Fruit fly (Drosophila melanogaster) whole organism, embryonic: ENCODE measurements around the gene CG31493.
A peak's percentile ranks its signal among the peaks of the same experiment; 100 is the strongest.

ENCODE experiments used
- Ada2b ChIP-seq: fragments of 200-800 bp; sonication (Bioruptor generic); IDR thresholded peaks from 2 replicates; pipeline ENCODE4 v1.3.6; 2022; ENCODE audit warnings: missing biosample characterization, missing genetic modification characterization
- Atf6 ChIP-seq: fragments of 200-800 bp; sonication (Bioruptor generic); IDR thresholded peaks from 2 replicates; pipeline ENCODE4 v1.3.6; 2022; ENCODE audit warnings: missing biosample characterization, missing genetic modification characterization
- Bdp1 ChIP-seq: fragments of 200-800 bp; sonication (Bioruptor generic); optimal IDR thresholded peaks from 3 replicates; lab custom pipeline; 2016; ENCODE audit warnings: missing biosample characterization, missing genetic modification characterization
- CG10654 ChIP-seq: fragments of 200-800 bp; sonication (Bioruptor generic); optimal IDR thresholded peaks from 2 replicates; lab custom pipeline; 2016; ENCODE audit warnings: missing biosample characterization, missing genetic modification characterization
- CG12299 ChIP-seq: fragments of 200-800 bp; sonication (Bioruptor generic); optimal IDR thresholded peaks from 2 replicates; lab custom pipeline; 2018; ENCODE audit warnings: missing biosample characterization, mild to moderate bottlenecking, missing genetic modification characterization
- CG13296 ChIP-seq: fragments of 200-800 bp; sonication (Bioruptor generic); optimal IDR thresholded peaks from 3 replicates; lab custom pipeline; 2018; ENCODE audit warnings: missing biosample characterization, mild to moderate bottlenecking, missing genetic modification characterization
- CG3065 ChIP-seq: fragments of 200-800 bp; sonication (Bioruptor generic); optimal IDR thresholded peaks from 2 replicates; lab custom pipeline; 2016; ENCODE audit warnings: missing biosample characterization, missing genetic modification characterization
- CG5180 ChIP-seq: fragments of 200-800 bp; sonication (Bioruptor generic); optimal IDR thresholded peaks from 3 replicates; lab custom pipeline; 2017; ENCODE audit warnings: missing biosample characterization, missing genetic modification characterization, mild to moderate bottlenecking, moderate library complexity, missing genetic modification reagents
- CG6272 ChIP-seq: fragments of 200-800 bp; sonication (Bioruptor generic); IDR thresholded peaks from 2 replicates; pipeline ENCODE4 v1.3.6; 2022; ENCODE audit warnings: missing biosample characterization, missing genetic modification characterization
- CG6654 ChIP-seq: fragments of 200-800 bp; sonication (Bioruptor generic); optimal IDR thresholded peaks from 2 replicates; lab custom pipeline; 2017; ENCODE audit warnings: missing biosample characterization, mild to moderate bottlenecking, missing genetic modification characterization
- CG8359 ChIP-seq: fragments of 200-800 bp; sonication (Bioruptor generic); optimal IDR thresholded peaks from 2 replicates; lab custom pipeline; 2017; ENCODE audit warnings: missing biosample characterization, mild to moderate bottlenecking, missing genetic modification characterization, borderline replicate concordance
- Chrac-16 ChIP-seq: fragments of 200-800 bp; sonication (Bioruptor generic); optimal IDR thresholded peaks from 3 replicates; lab custom pipeline; 2016; ENCODE audit warnings: missing biosample characterization, missing genetic modification characterization
- Dad ChIP-seq: fragments of 200-800 bp; sonication (Bioruptor generic); optimal IDR thresholded peaks from 3 replicates; lab custom pipeline; 2016; ENCODE audit warnings: missing biosample characterization, missing genetic modification characterization
- Dfd ChIP-seq, 2 experiments: fragments of >200 bp; optimal IDR thresholded peaks; 2 replicates each; lab custom pipeline; 2017; ENCODE audit warnings: missing biosample characterization in 2 of 2, missing genetic modification characterization in 2 of 2
- Dref ChIP-seq: fragments of 200-800 bp; sonication (Bioruptor generic); IDR thresholded peaks from 2 replicates; pipeline ENCODE4 v1.3.6; 2022; ENCODE audit warnings: missing biosample characterization, missing genetic modification characterization
- Elba2 ChIP-seq: fragments of 200-800 bp; sonication (Bioruptor generic); optimal IDR thresholded peaks from 3 replicates; lab custom pipeline; 2016; ENCODE audit warnings: missing biosample characterization, missing genetic modification characterization
- H15 ChIP-seq: fragments of 200-800 bp; sonication (Bioruptor generic); IDR thresholded peaks from 3 replicates; pipeline ENCODE4 v1.3.6; 2022; ENCODE audit warnings: missing biosample characterization, missing genetic modification characterization
- HHEX ChIP-seq: fragments of 200-800 bp; sonication (Bioruptor generic); optimal IDR thresholded peaks from 3 replicates; lab custom pipeline; 2017; ENCODE audit warnings: missing biosample characterization, mild to moderate bottlenecking, missing genetic modification characterization, missing genetic modification reagents
- Med ChIP-seq: fragments of 200-800 bp; sonication (Bioruptor generic); peaks from one replicate; lab custom pipeline; 2016; ENCODE audit warnings: missing biosample characterization, missing genetic modification characterization, mild to moderate bottlenecking, inconsistent platforms, moderate library complexity
- Myb ChIP-seq: fragments of 200-800 bp; sonication (Bioruptor generic); optimal IDR thresholded peaks from 2 replicates; lab custom pipeline; 2016; ENCODE audit warnings: missing biosample characterization, missing genetic modification characterization
- Oaz ChIP-seq: fragments of 200-800 bp; sonication (Bioruptor generic); IDR thresholded peaks from 2 replicates; pipeline ENCODE4 v1.3.6; 2022; ENCODE audit warnings: missing biosample characterization, missing genetic modification characterization
- Scr ChIP-seq: fragments of 200-800 bp; sonication (Bioruptor generic); IDR thresholded peaks from 2 replicates; pipeline ENCODE4 v1.3.6; 2022; ENCODE audit warnings: missing biosample characterization, missing genetic modification characterization; ENCODE audit not compliant: partially characterized antibody
- Taf1 ChIP-seq: fragments of 200-800 bp; sonication (Bioruptor generic); IDR thresholded peaks from 2 replicates; pipeline ENCODE4 v1.3.6; 2022; ENCODE audit warnings: missing biosample characterization, missing genetic modification characterization
- Vsx1 ChIP-seq: fragments of 200-800 bp; sonication (Bioruptor generic); optimal IDR thresholded peaks from 2 replicates; lab custom pipeline; 2017; ENCODE audit warnings: missing biosample characterization, mild to moderate bottlenecking, missing genetic modification characterization, missing genetic modification reagents
- abd-A ChIP-seq: fragments of 200-800 bp; sonication (Bioruptor generic); optimal IDR thresholded peaks from 3 replicates; lab custom pipeline; 2019; ENCODE audit warnings: missing biosample characterization, mild to moderate bottlenecking, missing genetic modification characterization, moderate library complexity
- ash1 ChIP-seq: fragments of 200-800 bp; sonication (Bioruptor generic); optimal IDR thresholded peaks from 2 replicates; lab custom pipeline; 2018; ENCODE audit warnings: missing biosample characterization, mild to moderate bottlenecking, missing genetic modification characterization
- bcd ChIP-seq: fragments of 200-800 bp; sonication (Bioruptor generic); optimal IDR thresholded peaks from 2 replicates; lab custom pipeline; 2017; ENCODE audit warnings: missing biosample characterization, mild to moderate bottlenecking, missing genetic modification characterization
- bigmax ChIP-seq: fragments of 200-800 bp; sonication (Bioruptor generic); optimal IDR thresholded peaks from 2 replicates; lab custom pipeline; 2018; ENCODE audit warnings: missing biosample characterization, mild to moderate bottlenecking, missing genetic modification characterization
- cad ChIP-seq: fragments of >200 bp; optimal IDR thresholded peaks from 2 replicates; lab custom pipeline; 2017; ENCODE audit warnings: missing biosample characterization, missing genetic modification characterization
- crol ChIP-seq: fragments of 200-800 bp; sonication (Bioruptor generic); IDR thresholded peaks from 2 replicates; pipeline ENCODE4 v1.3.6; 2022; ENCODE audit warnings: missing biosample characterization, missing genetic modification characterization
- crp ChIP-seq, 2 experiments: fragments of 200-800 bp; sonication (Bioruptor generic); optimal IDR thresholded peaks; 2 replicates in 1 of 2; 3 replicates in 1 of 2; lab custom pipeline; 2017; ENCODE audit warnings: missing biosample characterization in 2 of 2, missing genetic modification characterization in 2 of 2, mild to moderate bottlenecking in 1 of 2, moderate library complexity in 1 of 2
- dm ChIP-seq: fragments of 200-800 bp; sonication (Bioruptor generic); optimal IDR thresholded peaks from 3 replicates; lab custom pipeline; 2016; ENCODE audit warnings: missing biosample characterization, missing genetic modification characterization
- exex ChIP-seq: fragments of 200-800 bp; sonication (Bioruptor generic); optimal IDR thresholded peaks from 4 replicates; lab custom pipeline; 2018; ENCODE audit warnings: missing biosample characterization, mild to moderate bottlenecking, missing genetic modification characterization, moderate library complexity
- ftz-f1 ChIP-seq: fragments of 200-800 bp; sonication (Bioruptor generic); optimal IDR thresholded peaks from 2 replicates; lab custom pipeline; 2016; ENCODE audit warnings: missing biosample characterization, missing genetic modification characterization
- gfzf ChIP-seq: fragments of 200-800 bp; sonication (Bioruptor generic); optimal IDR thresholded peaks from 2 replicates; lab custom pipeline; 2016; ENCODE audit warnings: missing biosample characterization, mild to moderate bottlenecking, missing genetic modification characterization, moderate library complexity
- grau ChIP-seq: fragments of 200-800 bp; optimal IDR thresholded peaks from 3 replicates; lab custom pipeline; 2019; ENCODE audit warnings: missing biosample characterization, mild to moderate bottlenecking, missing genetic modification characterization, moderate library complexity
- h ChIP-seq: fragments of >200 bp; optimal IDR thresholded peaks from 2 replicates; lab custom pipeline; 2017
- ham ChIP-seq: fragments of 200-800 bp; sonication (Bioruptor generic); IDR thresholded peaks from 2 replicates; pipeline ENCODE4 v1.3.6; 2022; ENCODE audit warnings: missing biosample characterization, missing genetic modification characterization
- hb ChIP-seq: fragments of 200-800 bp; sonication (Bioruptor generic); IDR thresholded peaks from 3 replicates; pipeline ENCODE4 v1.3.6; 2022; ENCODE audit warnings: missing biosample characterization, missing genetic modification characterization; ENCODE audit not compliant: partially characterized antibody
- ind ChIP-seq: fragments of 200-800 bp; sonication (Bioruptor generic); optimal IDR thresholded peaks from 3 replicates; lab custom pipeline; 2016; ENCODE audit warnings: missing biosample characterization, missing genetic modification characterization
- jumu ChIP-seq: fragments of 200-800 bp; sonication (Bioruptor generic); optimal IDR thresholded peaks from 3 replicates; lab custom pipeline; 2016; ENCODE audit warnings: missing biosample characterization, missing genetic modification characterization
- ken ChIP-seq: fragments of 200-800 bp; sonication (Bioruptor generic); IDR thresholded peaks from 3 replicates; pipeline ENCODE4 v1.3.6; 2022; ENCODE audit warnings: missing biosample characterization, missing genetic modification characterization
- kni ChIP-seq: fragments of 200-800 bp; sonication (Bioruptor generic); optimal IDR thresholded peaks from 3 replicates; lab custom pipeline; 2017; ENCODE audit warnings: mild to moderate bottlenecking, missing biosample characterization, missing genetic modification reagents, missing genetic modification characterization
- lov ChIP-seq, 2 experiments: fragments of 200-800 bp in 1 of 2; fragments of >200 bp in 1 of 2; sonication (Bioruptor generic) in 1 of 2; IDR thresholded peaks in 1 of 2; optimal IDR thresholded peaks in 1 of 2; 2 replicates in 1 of 2; 3 replicates in 1 of 2; pipeline versions ENCODE4 v1.3.6 to Lab custom; 2017 to 2022; ENCODE audit warnings: missing biosample characterization in 1 of 2, missing genetic modification characterization in 1 of 2
- psq ChIP-seq: fragments of 200-800 bp; sonication (Bioruptor generic); optimal IDR thresholded peaks from 2 replicates; lab custom pipeline; 2017; ENCODE audit warnings: missing biosample characterization, missing genetic modification characterization
- run ChIP-seq: fragments of 200-800 bp; sonication (Bioruptor generic); optimal IDR thresholded peaks from 3 replicates; lab custom pipeline; 2018; ENCODE audit warnings: missing biosample characterization, mild to moderate bottlenecking, missing genetic modification characterization
- sna ChIP-seq: fragments of 200-800 bp; sonication (Bioruptor generic); IDR thresholded peaks from 2 replicates; pipeline ENCODE4 v1.3.6; 2022; ENCODE audit warnings: missing biosample characterization, missing genetic modification characterization; ENCODE audit not compliant: partially characterized antibody
- ssp ChIP-seq: fragments of 200-800 bp; sonication (Bioruptor generic); IDR thresholded peaks from 2 replicates; pipeline ENCODE4 v1.3.6; 2022; ENCODE audit warnings: missing biosample characterization, missing genetic modification characterization
- trem ChIP-seq: fragments of 200-800 bp; optimal IDR thresholded peaks from 3 replicates; lab custom pipeline; 2019; ENCODE audit warnings: missing biosample characterization, mild to moderate bottlenecking, missing genetic modification characterization, moderate library complexity
- twi ChIP-seq: fragments of 200-800 bp; optimal IDR thresholded peaks from 2 replicates; lab custom pipeline; 2019; ENCODE audit warnings: missing biosample characterization, mild to moderate bottlenecking, missing genetic modification characterization, moderate library complexity
- wor ChIP-seq: fragments of 200-800 bp; sonication (Bioruptor generic); IDR thresholded peaks from 2 replicates; pipeline ENCODE4 v1.3.6; 2022; ENCODE audit warnings: missing biosample characterization, missing genetic modification characterization
- zen2 ChIP-seq: fragments of 200-800 bp; sonication (Bioruptor generic); IDR thresholded peaks from 3 replicates; pipeline ENCODE4 v1.3.6; 2022; ENCODE audit warnings: missing biosample characterization, missing genetic modification characterization; ENCODE audit not compliant: partially characterized antibody

Gene CG31493

dm6 chr3R:7093592-7093991 is 37.8 kb upstream of the CG31493 start (continued):
- TF ChIP-seq Scr (peak; percentile 45), Elba2 (GFP tag; lab: Kevin White, UChicago) (no peak), Ada2b (no peak), exex (tag; lab: Kevin White, UChicago) (no peak), Bdp1 (no peak), Taf1 (0 out of 2 replicates have a peak, but pooled peaks have one; percentile 9), ind (GFP tag; lab: Kevin White, UChicago) (no peak), twi (tag; lab: Kevin White, UChicago) (no peak), trem (peak; percentile 27), kni (no peak), Dad (GFP tag; lab: Kevin White, UChicago) (no peak), cad (GFP tag; lab: Kevin White, UChicago) (no peak), Vsx1 (GFP tag; lab: Kevin White, UChicago) (no peak), CG6654 (no peak)

- TF ChIP-seq run (tag; lab: Kevin White, UChicago) (no peak), HHEX (GFP tag; lab: Kevin White, UChicago) (no peak), CG8359 (GFP tag; lab: Kevin White, UChicago) (no peak), ken (GFP tag; lab: Robert Waterston, UW) (no peak), gfzf (GFP tag; lab: Kevin White, UChicago) (no peak), ham (GFP tag; lab: Robert Waterston, UW) (no peak), Med (peak; percentile 15), ash1 (GFP tag; lab: Kevin White, UChicago) (no peak), grau (tag; lab: Kevin White, UChicago) (no peak), lov (optimal IDR thresholded peaks at IDR 0.05; lab: Kevin White, UChicago) (no peak), lov (GFP tag; IDR thresholded peaks at IDR 0.05; lab: Robert Waterston, UW) (no peak), CG13296 (no peak), psq (GFP tag; lab: Kevin White, UChicago) (no peak), Myb (GFP tag; lab: Kevin White, UChicago) (no peak), crol (GFP tag; lab: Robert Waterston, UW) (no peak), CG5180 (GFP tag; lab: Kevin White, UChicago) (no peak), ssp (GFP tag; lab: Robert Waterston, UW) (no peak), H15 (GFP tag; lab: Robert Waterston, UW) (no peak), h (lab: Kevin White, UChicago) (no peak), CG3065 (GFP tag; lab: Kevin White, UChicago) (no peak), jumu (no peak), bcd (GFP tag; lab: Kevin White, UChicago) (no peak), wor (GFP tag; lab: Robert Waterston, UW) (no peak), Chrac-16 (GFP tag; lab: Kevin White, UChicago) (no peak), zen2 (GFP tag; lab: Robert Waterston, UW) (0 out of 3 replicates have a peak, but pooled peaks have one; percentile 33), CG10654 (GFP tag; lab: Kevin White, UChicago) (no peak), hb (GFP tag; lab: Robert Waterston, UW) (no peak), Atf6 (no peak), abd-A (tag; lab: Kevin White, UChicago) (no peak), Dref (GFP tag; lab: Robert Waterston, UW) (no peak), dm (GFP tag; lab: Kevin White, UChicago) (peak; percentile 74), crp (GFP tag; optimal IDR thresholded peaks at IDR 0.05; lab: Kevin White, UChicago) (no peak), ftz-f1 (GFP tag; lab: Kevin White, UChicago) (no peak), Oaz (GFP tag; lab: Robert Waterston, UW) (no peak), Dfd (GFP tag; optimal IDR thresholded peaks at IDR 0.05; lab: Kevin White, UChicago) (no peak), bigmax (GFP tag; lab: Kevin White, UChicago) (peak; percentile 84), sna (no peak; the same call in 1 of the 2 replicates), CG12299 (tag; lab: Kevin White, UChicago) (no peak), CG6272 (GFP tag; lab: Robert Waterston, UW) (no peak)
These were observed 37.0 kb upstream of the CG31493 start for dm6 chr3R:7094368-7094767.
